Fruit fly (Drosophila melanogaster): Measurements from ENCODE around the gene Mnat9.

The Mnat9 gene

dm6 chr3R:31590281-31590680, 25.7 kb downstream of the Mnat9 start, which contains the start of gene CG1638:
TSS of gene CG1638 (plus strand) at chr3R:31590581.
- TF ChIP-seq CG33017 (tag; optimal IDR thresholded peaks at IDR 0.05) (no peak), toe (GFP tag; optimal IDR thresholded peaks at IDR 0.05) (no peak), Crg-1 (GFP tag; optimal IDR thresholded peaks at IDR 0.05) (no peak), kay (GFP tag; ENCODE audit: borderline replicate concordance) (peak; percentile 78), CG14711 (tag; optimal IDR thresholded peaks at IDR 0.05) (no peak), Hr96 (GFP tag; optimal IDR thresholded peaks at IDR 0.05) (no peak), bab1 (GFP tag; optimal IDR thresholded peaks at IDR 0.05) (no peak)

- TF ChIP-seq bab1 (GFP tag; optimal IDR thresholded peaks at IDR 0.05) (peak; percentile 100), Crg-1 (GFP tag; optimal IDR thresholded peaks at IDR 0.05) (peak; percentile 98), pad (GFP tag; optimal IDR thresholded peaks at IDR 0.05) (peak; percentile 95), CG12768 (GFP tag; optimal IDR thresholded peaks at IDR 0.05) (peak; percentile 100), Hr96 (GFP tag; optimal IDR thresholded peaks at IDR 0.05) (peak; percentile 98), tj (GFP tag; optimal IDR thresholded peaks at IDR 0.05) (peak; percentile 94), toe (GFP tag; optimal IDR thresholded peaks at IDR 0.05) (peak; percentile 97), CG7045 (GFP tag; optimal IDR thresholded peaks at IDR 0.05) (peak; percentile 99), ovo (GFP tag; optimal IDR thresholded peaks at IDR 0.05) (peak; percentile 97), cnc (optimal IDR thresholded peaks at IDR 0.05) (no peak), CG11617 (GFP tag; optimal IDR thresholded peaks at IDR 0.05) (peak; percentile 100), cic (GFP tag; optimal IDR thresholded peaks at IDR 0.05) (peak; percentile 83), CG7101 (tag; optimal IDR thresholded peaks at IDR 0.05) (peak; percentile 100), Mnt (GFP tag; optimal IDR thresholded peaks at IDR 0.05) (peak; percentile 98), kay (GFP tag; ENCODE audit: borderline replicate concordance) (peak; percentile 100), CG1620 (GFP tag; optimal IDR thresholded peaks at IDR 0.05) (peak; percentile 98), CG5204 (GFP tag; optimal IDR thresholded peaks at IDR 0.05) (peak; percentile 99), CG33017 (tag; optimal IDR thresholded peaks at IDR 0.05) (peak; percentile 100), Clk (GFP tag; optimal IDR thresholded peaks at IDR 0.05) (peak; percentile 99), CG14711 (tag; optimal IDR thresholded peaks at IDR 0.05) (peak; percentile 99)
These were observed 27.6 kb downstream of the Mnat9 start, which contains the start of gene CG1635 for dm6 chr3R:31588374-31588773. TSS of gene CG1635 (plus strand) at chr3R:31588673.

dm6 chr3R:31580586-31580994, 35.4 kb downstream of the Mnat9 start, which contains the start of the genes pygo and rod:
TSS of gene pygo (minus strand) at chr3R:31580699.
TSS of gene rod (plus strand) at chr3R:31580951.
- TF ChIP-seq CG5204 (GFP tag; optimal IDR thresholded peaks at IDR 0.05): no peak
- no peak for TF ChIP-seq CG7101 (tag; optimal IDR thresholded peaks at IDR 0.05)
- peak; percentile 42 for TF ChIP-seq bab1 (GFP tag; optimal IDR thresholded peaks at IDR 0.05)
- TF ChIP-seq CG14711 (tag; optimal IDR thresholded peaks at IDR 0.05): peak; percentile 41
- TF ChIP-seq CG12768 (GFP tag; optimal IDR thresholded peaks at IDR 0.05): no peak
- no peak for TF ChIP-seq cic (GFP tag; optimal IDR thresholded peaks at IDR 0.05)

DNA sequence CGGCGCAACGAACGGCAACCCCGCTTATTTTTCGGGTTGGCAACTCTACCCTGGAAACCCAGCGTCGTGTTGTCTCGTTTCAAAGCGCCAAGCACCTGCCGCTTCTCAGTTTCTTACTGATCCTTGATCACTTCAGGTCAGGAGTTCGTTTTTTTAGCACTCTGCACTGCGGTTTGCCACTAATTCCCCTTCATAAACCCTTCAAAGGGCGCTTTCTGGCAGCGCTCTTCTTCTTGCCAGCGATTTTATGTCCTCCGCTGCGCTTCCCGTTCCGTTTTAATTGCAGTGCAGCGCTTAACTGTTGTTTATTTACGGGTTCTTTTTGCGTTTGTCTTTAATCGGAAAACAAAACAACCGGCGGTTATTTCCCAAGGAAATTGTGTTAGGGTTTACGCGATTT, 35.9 kb downstream of the Mnat9 start:
- TF ChIP-seq bab1 (GFP tag; optimal IDR thresholded peaks at IDR 0.05) (no peak), CG14711 (tag; optimal IDR thresholded peaks at IDR 0.05) (peak; percentile 88)

DNA sequence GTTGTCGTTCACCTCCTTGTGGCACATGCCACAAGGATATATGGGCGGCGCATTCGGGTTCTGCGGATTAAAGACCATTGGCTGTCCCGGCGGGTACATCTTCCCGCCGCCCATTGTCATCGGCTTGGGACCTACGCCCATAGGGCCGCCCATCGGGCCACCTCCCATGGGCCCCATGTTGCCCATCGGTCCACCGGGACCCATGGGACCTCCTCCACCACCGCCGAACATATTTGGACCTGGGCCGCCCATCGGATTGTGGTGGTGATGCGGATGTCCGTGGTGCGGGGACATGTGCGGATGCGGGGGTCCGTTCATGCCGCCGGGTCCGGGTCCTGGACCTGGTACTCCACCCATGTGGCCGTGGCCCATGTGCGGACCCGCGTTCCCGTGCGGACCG, 38.6 kb downstream of the Mnat9 start:
- TF ChIP-seq bab1 (GFP tag; optimal IDR thresholded peaks at IDR 0.05): no peak
- TF ChIP-seq cic (GFP tag; optimal IDR thresholded peaks at IDR 0.05): no peak
- no peak for TF ChIP-seq CG1620 (GFP tag; optimal IDR thresholded peaks at IDR 0.05)
- no peak for TF ChIP-seq CG14711 (tag; optimal IDR thresholded peaks at IDR 0.05)
- no peak for TF ChIP-seq Hr96 (GFP tag; optimal IDR thresholded peaks at IDR 0.05)
- TF ChIP-seq kay (GFP tag; ENCODE audit: borderline replicate concordance): no peak
- TF ChIP-seq Crg-1 (GFP tag; optimal IDR thresholded peaks at IDR 0.05): no peak
- TF ChIP-seq CG11617 (GFP tag; optimal IDR thresholded peaks at IDR 0.05): no peak
- no peak for TF ChIP-seq Clk (GFP tag; optimal IDR thresholded peaks at IDR 0.05)
- TF ChIP-seq Mnt (GFP tag; optimal IDR thresholded peaks at IDR 0.05): no peak
- no peak for TF ChIP-seq pad (GFP tag; optimal IDR thresholded peaks at IDR 0.05)
- no peak for TF ChIP-seq ovo (GFP tag; optimal IDR thresholded peaks at IDR 0.05)
- TF ChIP-seq CG7101 (tag; optimal IDR thresholded peaks at IDR 0.05): no peak

DNA sequence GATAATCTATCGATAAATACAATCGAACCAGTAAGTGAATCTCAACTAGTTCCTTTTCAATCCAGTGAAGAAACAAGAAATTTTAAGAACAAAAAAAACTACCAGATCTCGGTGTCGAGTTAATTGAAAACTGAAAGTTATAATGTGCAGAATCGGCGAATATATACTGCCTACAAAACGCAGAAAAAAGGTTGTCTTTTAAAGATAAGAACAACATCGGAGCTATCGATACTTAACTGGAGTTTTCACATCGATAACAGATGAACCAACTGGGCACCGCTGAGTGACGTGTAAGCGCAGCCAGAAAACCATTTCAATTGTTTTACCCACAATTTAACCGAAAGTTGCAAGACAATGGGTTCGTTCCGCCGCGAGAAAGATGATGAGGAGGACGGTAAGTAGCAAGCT, 44.1 kb downstream of the Mnat9 start, which contains the start of gene gammaCOP:
TSS of gene gammaCOP (plus strand) at position 259 of the 408 bp plus-strand sequence.
- peak; percentile 44 for TF ChIP-seq bab1 (GFP tag; optimal IDR thresholded peaks at IDR 0.05)
- peak; percentile 44 for TF ChIP-seq CG14711 (tag; optimal IDR thresholded peaks at IDR 0.05)
- TF ChIP-seq CG1620 (GFP tag; optimal IDR thresholded peaks at IDR 0.05): no peak
- peak; percentile 43 for TF ChIP-seq Hr96 (GFP tag; optimal IDR thresholded peaks at IDR 0.05)
- TF ChIP-seq Crg-1 (GFP tag; optimal IDR thresholded peaks at IDR 0.05): no peak
- TF ChIP-seq Mnt (GFP tag; optimal IDR thresholded peaks at IDR 0.05): no peak

- TF ChIP-seq CG14711 (tag; optimal IDR thresholded peaks at IDR 0.05) (no peak), pad (GFP tag; optimal IDR thresholded peaks at IDR 0.05) (no peak), bab1 (GFP tag; optimal IDR thresholded peaks at IDR 0.05) (no peak), tj (GFP tag; optimal IDR thresholded peaks at IDR 0.05) (no peak), Clk (GFP tag; optimal IDR thresholded peaks at IDR 0.05) (no peak), CG7045 (GFP tag; optimal IDR thresholded peaks at IDR 0.05) (no peak), Mnt (GFP tag; optimal IDR thresholded peaks at IDR 0.05) (no peak), Hr96 (GFP tag; optimal IDR thresholded peaks at IDR 0.05) (no peak), CG33017 (tag; optimal IDR thresholded peaks at IDR 0.05) (no peak), CG11617 (GFP tag; optimal IDR thresholded peaks at IDR 0.05) (no peak), Crg-1 (GFP tag; optimal IDR thresholded peaks at IDR 0.05) (no peak), toe (GFP tag; optimal IDR thresholded peaks at IDR 0.05) (no peak), CG5204 (GFP tag; optimal IDR thresholded peaks at IDR 0.05) (no peak), CG1620 (GFP tag; optimal IDR thresholded peaks at IDR 0.05) (no peak), ovo (GFP tag; optimal IDR thresholded peaks at IDR 0.05) (no peak), kay (GFP tag; ENCODE audit: borderline replicate concordance) (no peak), CG12768 (GFP tag; optimal IDR thresholded peaks at IDR 0.05) (no peak), cic (GFP tag; optimal IDR thresholded peaks at IDR 0.05) (no peak)
These were observed 49.2 kb downstream of the Mnat9 start for dm6 chr3R:31566738-31567137.
